Fruit fly (Drosophila melanogaster) whole organism, embryonic: ENCODE measurements around the gene fz4.

Experiments used
- Ada2b ChIP-seq: fragments of 200-800 bp; sonication (Bioruptor generic); IDR thresholded peaks from 2 replicates; pipeline ENCODE4 v1.3.6; 2022; ENCODE audit warnings: missing biosample characterization, missing genetic modification characterization
- Asciz ChIP-seq: fragments of 200-800 bp; sonication (Bioruptor generic); optimal IDR thresholded peaks from 2 replicates; lab custom pipeline; 2017; ENCODE audit warnings: missing biosample characterization, mild to moderate bottlenecking, missing genetic modification characterization, missing genetic modification reagents
- B-H1 ChIP-seq: fragments of 200-800 bp; sonication (Bioruptor generic); IDR thresholded peaks from 3 replicates; pipeline ENCODE4 v1.3.6; 2022; ENCODE audit warnings: missing biosample characterization, missing genetic modification characterization
- CG10321 ChIP-seq: fragments of 200-800 bp; sonication (Bioruptor generic); IDR thresholded peaks from 2 replicates; pipeline ENCODE4 v1.3.6; 2022; ENCODE audit warnings: missing biosample characterization, missing genetic modification characterization
- CG11247 ChIP-seq: fragments of 200-800 bp; sonication (Bioruptor generic); IDR thresholded peaks from 2 replicates; pipeline ENCODE4 v1.3.6; 2022; ENCODE audit warnings: missing biosample characterization, missing genetic modification characterization
- CG11695 ChIP-seq: fragments of 200-800 bp; sonication (Bioruptor generic); IDR thresholded peaks from 3 replicates; pipeline ENCODE4 v1.3.6; 2022; ENCODE audit warnings: missing biosample characterization, missing genetic modification characterization
- CG11696 ChIP-seq: fragments of 200-800 bp; sonication (Bioruptor generic); IDR thresholded peaks from 2 replicates; pipeline ENCODE4 v1.3.6; 2022; ENCODE audit warnings: missing biosample characterization, missing genetic modification characterization
- CG12659 ChIP-seq: fragments of 200-800 bp; sonication (Bioruptor generic); optimal IDR thresholded peaks from 3 replicates; lab custom pipeline; 2017; ENCODE audit warnings: mild to moderate bottlenecking, missing biosample characterization, missing genetic modification reagents, missing genetic modification characterization
- CG1602 ChIP-seq: fragments of 200-800 bp; sonication (Bioruptor generic); optimal IDR thresholded peaks from 3 replicates; lab custom pipeline; 2016; ENCODE audit warnings: missing biosample characterization, missing genetic modification characterization
- CG16863 ChIP-seq: fragments of 200-800 bp; sonication (Bioruptor generic); optimal IDR thresholded peaks from 3 replicates; lab custom pipeline; 2016; ENCODE audit warnings: missing biosample characterization, missing genetic modification characterization
- CG17186 ChIP-seq: fragments of 200-800 bp; sonication (Bioruptor generic); optimal IDR thresholded peaks from 3 replicates; lab custom pipeline; 2017; ENCODE audit warnings: missing biosample characterization, missing genetic modification reagents, missing genetic modification characterization
- CG34422 ChIP-seq: fragments of 200-800 bp; sonication (Bioruptor generic); IDR thresholded peaks from 3 replicates; pipeline ENCODE4 v1.3.6; 2022; ENCODE audit warnings: missing biosample characterization, missing genetic modification characterization
- CG4404 ChIP-seq: fragments of 200-800 bp; sonication (Bioruptor generic); IDR thresholded peaks from 2 replicates; pipeline ENCODE4 v1.3.6; 2022; ENCODE audit warnings: missing biosample characterization, missing genetic modification characterization
- CG4424 ChIP-seq: fragments of 200-800 bp; sonication (Bioruptor generic); optimal IDR thresholded peaks from 3 replicates; lab custom pipeline; 2016; ENCODE audit warnings: missing biosample characterization, missing genetic modification characterization
- CG4617 ChIP-seq: fragments of 200-800 bp; sonication (Bioruptor generic); optimal IDR thresholded peaks from 3 replicates; lab custom pipeline; 2016; ENCODE audit warnings: missing biosample characterization, missing genetic modification characterization, borderline replicate concordance
- CG6272 ChIP-seq: fragments of 200-800 bp; sonication (Bioruptor generic); IDR thresholded peaks from 2 replicates; pipeline ENCODE4 v1.3.6; 2022; ENCODE audit warnings: missing biosample characterization, missing genetic modification characterization
- CG6689 ChIP-seq: fragments of 200-800 bp; sonication (Bioruptor generic); IDR thresholded peaks from 2 replicates; pipeline ENCODE4 v1.3.6; 2022; ENCODE audit warnings: missing biosample characterization, missing genetic modification characterization
- CG7786 ChIP-seq: fragments of 200-800 bp; sonication (Bioruptor generic); optimal IDR thresholded peaks from 2 replicates; lab custom pipeline; 2016; ENCODE audit warnings: missing biosample characterization, missing genetic modification characterization
- CG7963 ChIP-seq: fragments of 200-800 bp; sonication (Bioruptor generic); IDR thresholded peaks from 3 replicates; pipeline ENCODE4 v1.3.6; 2022; ENCODE audit warnings: missing biosample characterization, missing genetic modification characterization; ENCODE audit not compliant: partially characterized antibody
- CG8765 ChIP-seq: fragments of 200-800 bp; sonication (Bioruptor generic); IDR thresholded peaks from 2 replicates; pipeline ENCODE4 v1.3.6; 2022; ENCODE audit warnings: missing biosample characterization, missing genetic modification characterization
- CG8924 ChIP-seq: fragments of 200-800 bp; optimal IDR thresholded peaks from 3 replicates; lab custom pipeline; 2019; ENCODE audit warnings: missing biosample characterization, mild to moderate bottlenecking, missing genetic modification characterization, moderate library complexity
- D ChIP-seq, 2 experiments: fragments of 200-800 bp in 1 of 2; fragments of >200 bp in 1 of 2; sonication (Bioruptor generic) in 1 of 2; optimal IDR thresholded peaks; 2 replicates in 1 of 2; 3 replicates in 1 of 2; lab custom pipeline; 2017; ENCODE audit warnings: mild to moderate bottlenecking in 1 of 2, missing biosample characterization in 1 of 2, missing genetic modification characterization in 1 of 2, missing genetic modification reagents in 1 of 2
- D19B ChIP-seq: fragments of 200-800 bp; sonication (Bioruptor generic); optimal IDR thresholded peaks from 2 replicates; lab custom pipeline; 2017; ENCODE audit warnings: missing biosample characterization, mild to moderate bottlenecking, missing genetic modification characterization
- Dad ChIP-seq: fragments of 200-800 bp; sonication (Bioruptor generic); optimal IDR thresholded peaks from 3 replicates; lab custom pipeline; 2016; ENCODE audit warnings: missing biosample characterization, missing genetic modification characterization
- Meics ChIP-seq: fragments of 200-800 bp; sonication (Bioruptor generic); optimal IDR thresholded peaks from 2 replicates; lab custom pipeline; 2017; ENCODE audit warnings: missing biosample characterization, mild to moderate bottlenecking, missing genetic modification characterization
- NFAT ChIP-seq: fragments of 200-800 bp; sonication (Bioruptor generic); IDR thresholded peaks from 2 replicates; pipeline ENCODE4 v1.3.6; 2022; ENCODE audit warnings: missing biosample characterization, missing genetic modification characterization
- Opbp ChIP-seq: fragments of 200-800 bp; sonication (Bioruptor generic); IDR thresholded peaks from 3 replicates; pipeline ENCODE4 v1.3.6; 2022; ENCODE audit warnings: missing biosample characterization, missing genetic modification characterization; ENCODE audit not compliant: partially characterized antibody
- TFAM ChIP-seq: fragments of 200-800 bp; sonication (Bioruptor generic); optimal IDR thresholded peaks from 2 replicates; lab custom pipeline; 2017; ENCODE audit warnings: missing biosample characterization, missing genetic modification characterization, inconsistent platforms
- ato ChIP-seq: fragments of 200-800 bp; sonication (Bioruptor generic); IDR thresholded peaks from 2 replicates; pipeline ENCODE4 v1.3.6; 2022; ENCODE audit warnings: missing biosample characterization, missing genetic modification characterization; ENCODE audit not compliant: partially characterized antibody
- bbx ChIP-seq: fragments of 200-800 bp; sonication (Bioruptor generic); IDR thresholded peaks from 2 replicates; pipeline ENCODE4 v1.3.6; 2022; ENCODE audit warnings: missing biosample characterization, missing genetic modification characterization; ENCODE audit not compliant: partially characterized antibody
- chif ChIP-seq, 2 experiments: fragments of 200-800 bp; sonication (Bioruptor generic); optimal IDR thresholded peaks; 3 replicates each; lab custom pipeline; 2016; ENCODE audit warnings: missing biosample characterization in 2 of 2, missing genetic modification characterization in 2 of 2
- cwo ChIP-seq: fragments of 200-800 bp; sonication (Bioruptor generic); optimal IDR thresholded peaks from 3 replicates; lab custom pipeline; 2017; ENCODE audit warnings: missing biosample characterization, missing genetic modification characterization, mild to moderate bottlenecking, moderate library complexity, missing genetic modification reagents
- fd102C ChIP-seq: fragments of 200-800 bp; sonication (Bioruptor generic); optimal IDR thresholded peaks from 2 replicates; lab custom pipeline; 2018; ENCODE audit warnings: missing biosample characterization, mild to moderate bottlenecking, missing genetic modification characterization, moderate library complexity
- fd96Cb ChIP-seq: fragments of 200-800 bp; sonication (Bioruptor generic); optimal IDR thresholded peaks from 2 replicates; lab custom pipeline; 2018; ENCODE audit warnings: missing biosample characterization, mild to moderate bottlenecking, missing genetic modification characterization, moderate library complexity
- ftz-f1 ChIP-seq: fragments of 200-800 bp; sonication (Bioruptor generic); optimal IDR thresholded peaks from 2 replicates; lab custom pipeline; 2016; ENCODE audit warnings: missing biosample characterization, missing genetic modification characterization
- fu2 ChIP-seq: fragments of 200-800 bp; sonication (Bioruptor generic); optimal IDR thresholded peaks from 2 replicates; lab custom pipeline; 2016; ENCODE audit warnings: missing biosample characterization, missing genetic modification characterization
- jumu ChIP-seq: fragments of 200-800 bp; sonication (Bioruptor generic); optimal IDR thresholded peaks from 3 replicates; lab custom pipeline; 2016; ENCODE audit warnings: missing biosample characterization, missing genetic modification characterization
- kah ChIP-seq: fragments of 200-800 bp; sonication (Bioruptor generic); optimal IDR thresholded peaks from 2 replicates; lab custom pipeline; 2018; ENCODE audit warnings: missing biosample characterization, mild to moderate bottlenecking, missing genetic modification characterization
- ken ChIP-seq: fragments of 200-800 bp; sonication (Bioruptor generic); IDR thresholded peaks from 3 replicates; pipeline ENCODE4 v1.3.6; 2022; ENCODE audit warnings: missing biosample characterization, missing genetic modification characterization
- maf-S ChIP-seq: fragments of 200-800 bp; sonication (Bioruptor generic); optimal IDR thresholded peaks from 2 replicates; lab custom pipeline; 2016; ENCODE audit warnings: missing biosample characterization, missing genetic modification characterization
- nau ChIP-seq: fragments of 200-800 bp; sonication (Bioruptor generic); optimal IDR thresholded peaks from 3 replicates; lab custom pipeline; 2017; ENCODE audit warnings: missing biosample characterization, mild to moderate bottlenecking, missing genetic modification characterization, missing genetic modification reagents
- pnt ChIP-seq: fragments of 200-800 bp; sonication (Bioruptor generic); optimal IDR thresholded peaks from 3 replicates; lab custom pipeline; 2016; ENCODE audit warnings: missing biosample characterization, missing genetic modification characterization
- sd ChIP-seq: fragments of 200-800 bp; sonication (Bioruptor generic); optimal IDR thresholded peaks from 3 replicates; lab custom pipeline; 2018; ENCODE audit warnings: missing biosample characterization, mild to moderate bottlenecking, missing genetic modification characterization, moderate library complexity
- sens-2 ChIP-seq: fragments of 200-800 bp; sonication (Bioruptor generic); IDR thresholded peaks from 2 replicates; pipeline ENCODE4 v1.3.6; 2022; ENCODE audit warnings: missing biosample characterization, missing genetic modification characterization
- shn ChIP-seq: fragments of 200-800 bp; sonication (Bioruptor generic); optimal IDR thresholded peaks from 3 replicates; lab custom pipeline; 2016; ENCODE audit warnings: missing biosample characterization, missing genetic modification characterization
- stc ChIP-seq: fragments of 200-800 bp; sonication (Bioruptor generic); IDR thresholded peaks from 2 replicates; pipeline ENCODE4 v1.3.6; 2022; ENCODE audit warnings: missing biosample characterization, missing genetic modification characterization
- tgo ChIP-seq: fragments of 200-800 bp; sonication (Bioruptor generic); IDR thresholded peaks from 3 replicates; pipeline ENCODE4 v1.3.6; 2022; ENCODE audit warnings: missing biosample characterization, missing genetic modification characterization
- tio ChIP-seq: fragments of 200-800 bp; sonication (Bioruptor generic); optimal IDR thresholded peaks from 2 replicates; lab custom pipeline; 2017; ENCODE audit warnings: missing biosample characterization, missing genetic modification characterization, inconsistent platforms
- unc-4 ChIP-seq: fragments of 200-800 bp; sonication (Bioruptor generic); IDR thresholded peaks from 2 replicates; pipeline ENCODE4 v1.3.6; 2022; ENCODE audit warnings: missing biosample characterization, missing genetic modification characterization; ENCODE audit not compliant: partially characterized antibody
- wek ChIP-seq: fragments of 200-800 bp; sonication (Bioruptor generic); optimal IDR thresholded peaks from 3 replicates; lab custom pipeline; 2018; ENCODE audit warnings: missing biosample characterization, mild to moderate bottlenecking, missing genetic modification characterization, moderate library complexity

fz4 gene

DNA sequence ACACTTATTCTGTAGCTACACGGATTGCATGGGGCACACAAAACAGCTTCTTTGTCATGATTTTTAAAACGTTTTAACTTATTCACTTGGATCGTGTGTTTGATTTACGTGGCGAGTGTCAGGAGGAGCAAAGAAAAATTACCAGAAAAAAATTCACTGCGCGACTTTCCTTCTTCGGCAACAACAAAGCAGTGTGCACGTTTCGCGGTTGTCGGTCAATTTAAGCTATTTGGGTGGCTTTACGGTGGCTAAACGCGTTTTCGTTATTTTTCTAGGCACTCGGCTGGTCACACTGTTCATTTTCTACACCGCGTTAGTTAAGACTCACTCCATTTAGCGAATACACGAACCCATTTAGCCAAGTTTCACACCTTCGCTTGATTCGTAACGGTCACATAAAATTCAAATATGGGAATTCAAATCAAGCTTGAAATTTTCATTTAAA is 12.2 kb downstream of the fz4 start, which contains the start of gene Sxl (continued):
- TF ChIP-seq wek (GFP tag; lab: Kevin White, UChicago) (peak; percentile 57), stc (GFP tag; lab: Robert Waterston, UW) (no peak), fd96Cb (tag; lab: Kevin White, UChicago) (no peak), CG4617 (GFP tag; lab: Kevin White, UChicago) (peak; percentile 55), bbx (GFP tag; lab: Robert Waterston, UW) (peak; percentile 52; the same call in 1 of the 2 replicates), CG34422 (GFP tag; lab: Robert Waterston, UW) (peak; percentile 35; the same call in 1 of the 3 replicates), sens-2 (GFP tag; lab: Robert Waterston, UW) (no peak), shn (GFP tag; lab: Kevin White, UChicago) (no peak), jumu (GFP tag; lab: Kevin White, UChicago) (peak; percentile 20), CG7963 (GFP tag; lab: Robert Waterston, UW) (no peak), ato (GFP tag; lab: Robert Waterston, UW) (no peak), tio (GFP tag; lab: Kevin White, UChicago) (no peak), CG11696 (no peak), CG8765 (GFP tag; lab: Robert Waterston, UW) (no peak), Ada2b (GFP tag; lab: Robert Waterston, UW) (no peak), B-H1 (GFP tag; lab: Robert Waterston, UW) (no peak), CG6272 (GFP tag; lab: Robert Waterston, UW) (0 out of 2 replicates have a peak, but pooled peaks have one; percentile 12), CG17186 (GFP tag; lab: Kevin White, UChicago) (peak; percentile 49), Dad (peak; percentile 6), ftz-f1 (no peak), TFAM (GFP tag; lab: Kevin White, UChicago) (no peak), Meics (GFP tag; lab: Kevin White, UChicago) (no peak), CG1602 (GFP tag; lab: Kevin White, UChicago) (no peak), CG4404 (GFP tag; lab: Robert Waterston, UW) (no peak), chif (GFP tag; optimal IDR thresholded peaks at IDR 0.05; lab: Kevin White, UChicago) (peak in 1 of 2 experiments; percentile 4), CG11695 (GFP tag; lab: Robert Waterston, UW) (no peak), CG6689 (GFP tag; lab: Robert Waterston, UW) (no peak), CG8924 (peak; percentile 51), tgo (GFP tag; lab: Robert Waterston, UW) (no peak), CG12659 (GFP tag; lab: Kevin White, UChicago) (peak; percentile 77), CG4424 (GFP tag; lab: Kevin White, UChicago) (no peak), Asciz (no peak), fd102C (GFP tag; lab: Kevin White, UChicago) (peak; percentile 16), D (optimal IDR thresholded peaks at IDR 0.05; lab: Kevin White, UChicago) (no peak), D (GFP tag; optimal IDR thresholded peaks at IDR 0.05; lab: Kevin White, UChicago) (no peak), kah (GFP tag; lab: Kevin White, UChicago) (no peak), unc-4 (GFP tag; lab: Robert Waterston, UW) (peak; percentile 20; the same call in 1 of the 2 replicates), maf-S (GFP tag; lab: Kevin White, UChicago) (no peak), CG11247 (GFP tag; lab: Robert Waterston, UW) (no peak), nau (no peak), NFAT (GFP tag; lab: Robert Waterston, UW) (peak; percentile 67; the same call in 1 of the 2 replicates), pnt (no peak), Opbp (peak; percentile 60; the same call in 2 of the 3 replicates), ken (GFP tag; lab: Robert Waterston, UW) (0 out of 3 replicates have a peak, but pooled peaks have one; percentile 15), fu2 (no peak), CG7786 (GFP tag; lab: Kevin White, UChicago) (no peak), cwo (GFP tag; lab: Kevin White, UChicago) (no peak), CG16863 (GFP tag; lab: Kevin White, UChicago) (no peak), D19B (GFP tag; lab: Kevin White, UChicago) (no peak), sd (tag; lab: Kevin White, UChicago) (peak; percentile 47), CG10321 (GFP tag; lab: Robert Waterston, UW) (no peak)
